Fruit fly (Drosophila melanogaster) whole organism, embryonic: ENCODE results near the gene CG46301.

ENCODE experiments used
- Aef1 ChIP-seq: fragments of 200-800 bp; sonication (Bioruptor generic); IDR thresholded peaks from 3 replicates; pipeline ENCODE4 v1.3.6; 2022; ENCODE audit warnings: missing biosample characterization, missing genetic modification characterization
- Bdp1 ChIP-seq: fragments of 200-800 bp; sonication (Bioruptor generic); optimal IDR thresholded peaks from 3 replicates; lab custom pipeline; 2016; ENCODE audit warnings: missing biosample characterization, missing genetic modification characterization
- CG10654 ChIP-seq: fragments of 200-800 bp; sonication (Bioruptor generic); optimal IDR thresholded peaks from 2 replicates; lab custom pipeline; 2016; ENCODE audit warnings: missing biosample characterization, missing genetic modification characterization
- CG12155 ChIP-seq: fragments of 200-800 bp; sonication (Bioruptor generic); optimal IDR thresholded peaks from 3 replicates; lab custom pipeline; 2016; ENCODE audit warnings: missing biosample characterization, missing genetic modification characterization
- CG13287 ChIP-seq: fragments of 200-800 bp; sonication (Bioruptor generic); IDR thresholded peaks from 2 replicates; pipeline ENCODE4 v1.3.6; 2022; ENCODE audit warnings: missing biosample characterization, missing genetic modification characterization; ENCODE audit not compliant: partially characterized antibody
- CG16779 ChIP-seq: fragments of 200-800 bp; sonication (Bioruptor generic); IDR thresholded peaks from 2 replicates; pipeline ENCODE4 v1.3.6; 2022; ENCODE audit warnings: missing biosample characterization, missing genetic modification characterization
- CG2712 ChIP-seq: fragments of 200-800 bp; optimal IDR thresholded peaks from 3 replicates; lab custom pipeline; 2019; ENCODE audit warnings: missing biosample characterization, mild to moderate bottlenecking, missing genetic modification characterization, moderate library complexity
- CG3838 ChIP-seq: fragments of 200-800 bp; sonication (Bioruptor generic); optimal IDR thresholded peaks from 3 replicates; lab custom pipeline; 2016; ENCODE audit warnings: missing biosample characterization, missing genetic modification characterization
- CG42726 ChIP-seq: fragments of 200-800 bp; sonication (Bioruptor generic); IDR thresholded peaks from 2 replicates; pipeline ENCODE4 v1.3.6; 2022; ENCODE audit warnings: missing biosample characterization, missing genetic modification characterization; ENCODE audit not compliant: partially characterized antibody
- CG4282 ChIP-seq: fragments of 200-800 bp; sonication (Bioruptor generic); optimal IDR thresholded peaks from 2 replicates; lab custom pipeline; 2016; ENCODE audit warnings: missing biosample characterization, missing genetic modification characterization
- CG4328 ChIP-seq: fragments of 200-800 bp; sonication (Bioruptor generic); optimal IDR thresholded peaks from 3 replicates; lab custom pipeline; 2017; ENCODE audit warnings: missing biosample characterization, missing genetic modification reagents, missing genetic modification characterization
- CG4820 ChIP-seq: fragments of 200-800 bp; sonication (Bioruptor generic); optimal IDR thresholded peaks from 3 replicates; lab custom pipeline; 2016; ENCODE audit warnings: missing biosample characterization, missing genetic modification characterization
- CG7963 ChIP-seq: fragments of 200-800 bp; sonication (Bioruptor generic); IDR thresholded peaks from 3 replicates; pipeline ENCODE4 v1.3.6; 2022; ENCODE audit warnings: missing biosample characterization, missing genetic modification characterization; ENCODE audit not compliant: partially characterized antibody
- Deaf1 ChIP-seq: fragments of 200-800 bp; optimal IDR thresholded peaks from 3 replicates; lab custom pipeline; 2019; ENCODE audit warnings: missing biosample characterization, mild to moderate bottlenecking, missing genetic modification characterization, moderate library complexity
- Doc2 ChIP-seq: fragments of 200-800 bp; sonication (Bioruptor generic); IDR thresholded peaks from 2 replicates; pipeline ENCODE4 v1.3.6; 2022; ENCODE audit warnings: missing biosample characterization, missing genetic modification characterization
- Dp ChIP-seq: fragments of 200-800 bp; sonication (Bioruptor generic); optimal IDR thresholded peaks from 2 replicates; lab custom pipeline; 2018; ENCODE audit warnings: missing biosample characterization, mild to moderate bottlenecking, missing genetic modification characterization, moderate library complexity
- Dref ChIP-seq: fragments of 200-800 bp; sonication (Bioruptor generic); IDR thresholded peaks from 2 replicates; pipeline ENCODE4 v1.3.6; 2022; ENCODE audit warnings: missing biosample characterization, missing genetic modification characterization
- Gug ChIP-seq: fragments of 200-800 bp; sonication (Bioruptor generic); IDR thresholded peaks from 4 replicates; pipeline ENCODE4 v1.3.6; 2022; ENCODE audit warnings: missing biosample characterization, missing genetic modification characterization
- Kr ChIP-seq: fragments of 200-800 bp; sonication (Bioruptor generic); optimal IDR thresholded peaks from 2 replicates; lab custom pipeline; 2017; ENCODE audit warnings: missing biosample characterization, mild to moderate bottlenecking, missing genetic modification characterization
- Lim3 ChIP-seq: fragments of 200-800 bp; sonication (Bioruptor generic); IDR thresholded peaks from 2 replicates; pipeline ENCODE4 v1.3.6; 2022; ENCODE audit warnings: missing biosample characterization, missing genetic modification characterization
- NfI ChIP-seq: fragments of 200-800 bp; sonication (Bioruptor generic); optimal IDR thresholded peaks from 3 replicates; lab custom pipeline; 2018; ENCODE audit warnings: missing biosample characterization, mild to moderate bottlenecking, missing genetic modification characterization, moderate library complexity
- Oli ChIP-seq: fragments of 200-800 bp; sonication (Bioruptor generic); optimal IDR thresholded peaks from 2 replicates; lab custom pipeline; 2018; ENCODE audit warnings: missing biosample characterization, mild to moderate bottlenecking, missing genetic modification characterization, moderate library complexity
- Optix ChIP-seq: fragments of 200-800 bp; sonication (Bioruptor generic); IDR thresholded peaks from 3 replicates; pipeline ENCODE4 v1.3.6; 2022; ENCODE audit warnings: missing biosample characterization, missing genetic modification characterization
- Sry-δ ChIP-seq: fragments of 200-800 bp; sonication (Bioruptor generic); optimal IDR thresholded peaks from 2 replicates; lab custom pipeline; 2016; ENCODE audit warnings: missing biosample characterization, missing genetic modification characterization
- Taf1 ChIP-seq: fragments of 200-800 bp; sonication (Bioruptor generic); IDR thresholded peaks from 2 replicates; pipeline ENCODE4 v1.3.6; 2022; ENCODE audit warnings: missing biosample characterization, missing genetic modification characterization
- Xrp1 ChIP-seq: fragments of 200-800 bp; sonication (Bioruptor generic); IDR thresholded peaks from 2 replicates; pipeline ENCODE4 v1.3.6; 2022; ENCODE audit warnings: missing biosample characterization, missing genetic modification characterization
- ash1 ChIP-seq: fragments of 200-800 bp; sonication (Bioruptor generic); optimal IDR thresholded peaks from 2 replicates; lab custom pipeline; 2018; ENCODE audit warnings: missing biosample characterization, mild to moderate bottlenecking, missing genetic modification characterization
- bigmax ChIP-seq: fragments of 200-800 bp; sonication (Bioruptor generic); optimal IDR thresholded peaks from 2 replicates; lab custom pipeline; 2018; ENCODE audit warnings: missing biosample characterization, mild to moderate bottlenecking, missing genetic modification characterization
- bowl ChIP-seq: fragments of 200-800 bp; sonication (Bioruptor generic); IDR thresholded peaks from 2 replicates; pipeline ENCODE4 v1.3.6; 2022; ENCODE audit warnings: missing biosample characterization, missing genetic modification characterization
- crc ChIP-seq: fragments of 200-800 bp; sonication (Bioruptor generic); optimal IDR thresholded peaks from 2 replicates; lab custom pipeline; 2016; ENCODE audit warnings: missing biosample characterization, missing genetic modification characterization
- da ChIP-seq: fragments of 200-800 bp; sonication (Bioruptor generic); optimal IDR thresholded peaks from 2 replicates; lab custom pipeline; 2016; ENCODE audit warnings: missing biosample characterization, missing genetic modification characterization
- dan ChIP-seq: fragments of 200-800 bp; sonication (Bioruptor generic); IDR thresholded peaks from 2 replicates; pipeline ENCODE4 v1.3.6; 2022; ENCODE audit warnings: missing biosample characterization, missing genetic modification characterization
- ems ChIP-seq: fragments of 200-800 bp; sonication (Bioruptor generic); optimal IDR thresholded peaks from 3 replicates; lab custom pipeline; 2016; ENCODE audit warnings: missing biosample characterization, missing genetic modification characterization
- gro ChIP-seq: fragments of 200-800 bp; sonication (Bioruptor generic); optimal IDR thresholded peaks from 2 replicates; lab custom pipeline; 2016; ENCODE audit warnings: missing biosample characterization, missing genetic modification characterization
- phol ChIP-seq: fragments of 200-800 bp; sonication (Bioruptor generic); optimal IDR thresholded peaks from 3 replicates; lab custom pipeline; 2018; ENCODE audit warnings: missing biosample characterization, mild to moderate bottlenecking, missing genetic modification characterization, moderate library complexity
- pros ChIP-seq: fragments of 200-800 bp; sonication (Bioruptor generic); optimal IDR thresholded peaks from 3 replicates; lab custom pipeline; 2019; ENCODE audit warnings: missing biosample characterization, mild to moderate bottlenecking, missing genetic modification characterization, moderate library complexity
- ranshi ChIP-seq: fragments of 200-800 bp; sonication (Bioruptor generic); IDR thresholded peaks from 2 replicates; pipeline ENCODE4 v1.3.6; 2022; ENCODE audit warnings: missing biosample characterization, missing genetic modification characterization
- row ChIP-seq: fragments of 200-800 bp; sonication (Bioruptor generic); IDR thresholded peaks from 3 replicates; pipeline ENCODE4 v1.3.6; 2022; ENCODE audit warnings: missing biosample characterization, missing genetic modification characterization
- shn ChIP-seq: fragments of 200-800 bp; sonication (Bioruptor generic); optimal IDR thresholded peaks from 3 replicates; lab custom pipeline; 2016; ENCODE audit warnings: missing biosample characterization, missing genetic modification characterization
- so ChIP-seq: fragments of 200-800 bp; sonication (Bioruptor generic); IDR thresholded peaks from 3 replicates; pipeline ENCODE4 v1.3.6; 2022; ENCODE audit warnings: missing biosample characterization, missing genetic modification characterization
- tap ChIP-seq: fragments of 200-800 bp; optimal IDR thresholded peaks from 3 replicates; lab custom pipeline; 2019; ENCODE audit warnings: missing biosample characterization, mild to moderate bottlenecking, missing genetic modification characterization, moderate library complexity
- ttk ChIP-seq: fragments of 200-800 bp; sonication (Bioruptor generic); IDR thresholded peaks from 2 replicates; pipeline ENCODE4 v2.1.2; 2022; ENCODE audit warnings: missing biosample characterization, missing genetic modification characterization
- wek ChIP-seq: fragments of 200-800 bp; sonication (Bioruptor generic); optimal IDR thresholded peaks from 3 replicates; lab custom pipeline; 2018; ENCODE audit warnings: missing biosample characterization, mild to moderate bottlenecking, missing genetic modification characterization, moderate library complexity
- zfh1 ChIP-seq: fragments of 200-800 bp; sonication (Bioruptor generic); IDR thresholded peaks from 3 replicates; pipeline ENCODE4 v1.3.6; 2022; ENCODE audit warnings: missing biosample characterization, missing genetic modification characterization

The CG46301 gene

DNA sequence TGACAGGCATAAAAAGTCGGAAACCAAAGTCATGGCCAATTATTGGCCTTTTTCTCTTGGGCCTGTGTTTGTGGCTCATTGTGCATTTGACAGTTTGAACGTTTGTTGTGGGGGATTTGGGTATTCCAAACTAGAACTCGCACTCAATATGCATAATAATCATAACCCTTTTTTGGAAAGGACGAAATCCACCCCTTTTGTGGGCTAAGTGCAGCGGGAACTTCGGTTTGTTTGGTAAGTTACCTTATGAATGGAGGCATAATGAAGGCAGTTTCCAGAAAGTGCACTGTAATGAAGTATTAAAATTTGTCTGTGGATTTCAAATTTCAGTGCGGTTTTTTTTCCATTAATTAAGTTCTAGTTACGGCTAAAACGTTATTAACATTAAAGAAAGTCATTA is 94.5 kb downstream of the CG46301 start (continued):
- no peak for TF ChIP-seq Dref (GFP tag; lab: Robert Waterston, UW)
- TF ChIP-seq ash1 (GFP tag; lab: Kevin White, UChicago): no peak
- no peak for TF ChIP-seq so (GFP tag; lab: Robert Waterston, UW)
- no peak for TF ChIP-seq gro (GFP tag; lab: Kevin White, UChicago)
- no peak for TF ChIP-seq Deaf1
- no peak for TF ChIP-seq CG10654 (GFP tag; lab: Kevin White, UChicago)
- TF ChIP-seq Dp (GFP tag; lab: Kevin White, UChicago): no peak
- peak; percentile 18; the same call in 1 of the 2 replicates for TF ChIP-seq Xrp1
- TF ChIP-seq ttk (GFP tag; lab: Robert Waterston, UW): no peak; the same call in 1 of the 2 replicates
- no peak for TF ChIP-seq NfI (GFP tag; lab: Kevin White, UChicago)
- TF ChIP-seq Bdp1 (GFP tag; lab: Kevin White, UChicago): no peak
- TF ChIP-seq bowl: no peak
- TF ChIP-seq CG42726 (GFP tag; lab: Robert Waterston, UW): no peak
- TF ChIP-seq shn: no peak
- no peak for TF ChIP-seq pros (GFP tag; lab: Kevin White, UChicago)
- TF ChIP-seq ranshi (GFP tag; lab: Robert Waterston, UW): no peak
- no peak for TF ChIP-seq CG4328 (GFP tag; lab: Kevin White, UChicago)
- no peak for TF ChIP-seq Gug (GFP tag; lab: Robert Waterston, UW)
- TF ChIP-seq CG7963 (GFP tag; lab: Robert Waterston, UW): no peak
- no peak for TF ChIP-seq dan (GFP tag; lab: Robert Waterston, UW)
- TF ChIP-seq CG4820 (GFP tag; lab: Kevin White, UChicago): no peak
- no peak for TF ChIP-seq da
- TF ChIP-seq phol (tag; lab: Kevin White, UChicago): no peak
- no peak for TF ChIP-seq CG16779 (GFP tag; lab: Robert Waterston, UW)
- no peak for TF ChIP-seq Optix
- no peak for TF ChIP-seq crc
- TF ChIP-seq row (GFP tag; lab: Robert Waterston, UW): 0 out of 3 replicates have a peak, but pooled peaks have one; percentile 6
- no peak for TF ChIP-seq bigmax (GFP tag; lab: Kevin White, UChicago)
- TF ChIP-seq CG2712 (tag; lab: Kevin White, UChicago): peak; percentile 16
- TF ChIP-seq Sry-δ (GFP tag; lab: Kevin White, UChicago): no peak
- no peak for TF ChIP-seq Kr (GFP tag; lab: Kevin White, UChicago)
- no peak for TF ChIP-seq CG13287 (GFP tag; lab: Robert Waterston, UW)
- no peak for TF ChIP-seq Oli (tag; lab: Kevin White, UChicago)
- TF ChIP-seq ems (GFP tag; lab: Kevin White, UChicago): no peak
- no peak for TF ChIP-seq CG12155 (GFP tag; lab: Kevin White, UChicago)
- TF ChIP-seq Aef1 (GFP tag; lab: Robert Waterston, UW): peak; percentile 14; the same call in 1 of the 3 replicates
- 0 out of 3 replicates have a peak, but pooled peaks have one; percentile 13 for TF ChIP-seq zfh1 (GFP tag; lab: Robert Waterston, UW)
- no peak for TF ChIP-seq wek (GFP tag; lab: Kevin White, UChicago)

DNA sequence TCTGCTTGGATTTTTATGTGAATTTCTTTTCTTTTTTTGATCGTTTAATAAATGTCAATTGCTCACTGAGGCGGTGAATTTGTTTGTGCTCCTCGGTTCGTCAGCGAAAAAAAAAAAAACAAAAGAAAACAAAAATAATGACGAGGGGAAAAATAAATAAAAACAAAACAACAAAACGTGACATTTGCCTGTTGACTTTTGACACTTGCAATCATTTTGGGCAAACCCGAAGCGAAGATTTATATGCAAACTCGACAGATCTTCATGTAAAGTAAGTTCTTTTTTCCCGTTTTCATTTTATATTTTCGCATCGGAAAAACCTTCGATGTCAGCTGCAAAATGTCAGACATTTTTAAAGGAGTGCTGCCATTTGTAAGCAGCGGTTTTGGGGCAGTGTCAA is 96.5 kb downstream of the CG46301 start:
- no peak for TF ChIP-seq Lim3
- TF ChIP-seq tap (tag; lab: Kevin White, UChicago): no peak
- no peak for TF ChIP-seq CG3838
- TF ChIP-seq Taf1: no peak
- no peak for TF ChIP-seq Doc2 (GFP tag; lab: Robert Waterston, UW)
- no peak for TF ChIP-seq CG4282 (GFP tag; lab: Kevin White, UChicago)
